Fruit fly (Drosophila melanogaster) whole organism, prepupa: ENCODE results near the gene htk.
A peak's percentile ranks its signal among the peaks of the same experiment; 100 is the strongest.

Experiments
- Blimp-1 ChIP-seq: fragments of 200-800 bp; sonication (Bioruptor generic); optimal IDR thresholded peaks from 3 replicates; lab custom pipeline; 2017; ENCODE audit warnings: missing biosample characterization, missing genetic modification characterization, mild to moderate bottlenecking, moderate library complexity, missing genetic modification reagents
- CG31627 ChIP-seq: fragments of 200-800 bp; sonication (Bioruptor generic); optimal IDR thresholded peaks from 3 replicates; lab custom pipeline; 2016; ENCODE audit warnings: missing biosample characterization, missing genetic modification characterization
- CG32006 ChIP-seq: fragments of 200-800 bp; sonication (Bioruptor generic); optimal IDR thresholded peaks from 3 replicates; lab custom pipeline; 2017; ENCODE audit warnings: missing biosample characterization, mild to moderate bottlenecking, missing genetic modification characterization
- CG34406 ChIP-seq: fragments of 200-800 bp; sonication (Bioruptor generic); optimal IDR thresholded peaks from 3 replicates; lab custom pipeline; 2016; ENCODE audit warnings: missing biosample characterization, missing genetic modification characterization
- CG3919 ChIP-seq: fragments of 200-800 bp; sonication (Bioruptor generic); optimal IDR thresholded peaks from 3 replicates; lab custom pipeline; 2016; ENCODE audit warnings: missing biosample characterization, missing genetic modification characterization
- CG6792 ChIP-seq: fragments of 200-800 bp; sonication (Bioruptor generic); optimal IDR thresholded peaks from 3 replicates; lab custom pipeline; 2016; ENCODE audit warnings: missing biosample characterization, missing genetic modification characterization
- CG7368 ChIP-seq: fragments of 200-800 bp; sonication (Bioruptor generic); optimal IDR thresholded peaks from 3 replicates; lab custom pipeline; 2016; ENCODE audit warnings: missing biosample characterization, missing genetic modification characterization
- CG8319 ChIP-seq: fragments of 200-800 bp; sonication (Bioruptor generic); optimal IDR thresholded peaks from 3 replicates; lab custom pipeline; 2016; ENCODE audit warnings: missing biosample characterization, missing genetic modification characterization
- CG8632 ChIP-seq: fragments of 200-800 bp; sonication (Bioruptor generic); optimal IDR thresholded peaks from 3 replicates; lab custom pipeline; 2016; ENCODE audit warnings: missing biosample characterization, missing genetic modification characterization
- CG9139 ChIP-seq: fragments of 200-800 bp; sonication (Bioruptor generic); optimal IDR thresholded peaks from 3 replicates; lab custom pipeline; 2017; ENCODE audit warnings: missing biosample characterization, mild to moderate bottlenecking, missing genetic modification characterization
- Eip78C ChIP-seq: fragments of 200-800 bp; sonication (Bioruptor generic); peaks from one replicate; lab custom pipeline; 2016; ENCODE audit warnings: missing biosample characterization, missing genetic modification characterization
- Eip93F ChIP-seq: fragments of 200-800 bp; sonication (Bioruptor generic); optimal IDR thresholded peaks from 2 replicates; lab custom pipeline; 2016; ENCODE audit warnings: missing biosample characterization, mild to moderate bottlenecking, missing genetic modification characterization
- Ets21C ChIP-seq: fragments of 200-800 bp; sonication (Bioruptor generic); optimal IDR thresholded peaks from 3 replicates; lab custom pipeline; 2016; ENCODE audit warnings: missing biosample characterization, missing genetic modification characterization
- Ets96B ChIP-seq: fragments of 200-800 bp; optimal IDR thresholded peaks from 2 replicates; lab custom pipeline; 2019; ENCODE audit warnings: missing biosample characterization, mild to moderate bottlenecking, missing genetic modification characterization, moderate library complexity
- Gug ChIP-seq: fragments of 200-800 bp; sonication (Bioruptor generic); IDR thresholded peaks from 2 replicates; pipeline ENCODE4 v1.3.6; 2022; ENCODE audit warnings: missing biosample characterization, missing genetic modification characterization
- Hr38 ChIP-seq: sonication (Bioruptor generic); optimal IDR thresholded peaks from 2 replicates; lab custom pipeline; 2016; ENCODE audit warnings: missing biosample characterization, missing genetic modification characterization
- Hr39 ChIP-seq: fragments of 200-800 bp; sonication (Bioruptor generic); optimal IDR thresholded peaks from 2 replicates; lab custom pipeline; 2016; ENCODE audit warnings: missing biosample characterization, missing genetic modification characterization
- Hr4 ChIP-seq: fragments of 200-800 bp; sonication (Bioruptor generic); optimal IDR thresholded peaks from 3 replicates; lab custom pipeline; 2016; ENCODE audit warnings: missing biosample characterization, missing genetic modification characterization
- Lpt ChIP-seq: fragments of 200-800 bp; sonication (Bioruptor generic); optimal IDR thresholded peaks from 3 replicates; lab custom pipeline; 2016; ENCODE audit warnings: missing biosample characterization, missing genetic modification characterization
- OdsH ChIP-seq: fragments of 200-800 bp; sonication (Bioruptor generic); optimal IDR thresholded peaks from 3 replicates; lab custom pipeline; 2016; ENCODE audit warnings: missing biosample characterization, missing genetic modification characterization
- Sox15 ChIP-seq: fragments of 200-800 bp; sonication (Bioruptor generic); optimal IDR thresholded peaks from 3 replicates; lab custom pipeline; 2016; ENCODE audit warnings: missing biosample characterization, missing genetic modification characterization
- acj6 ChIP-seq: fragments of 200-800 bp; sonication (Bioruptor generic); optimal IDR thresholded peaks from 3 replicates; lab custom pipeline; 2016; ENCODE audit warnings: missing biosample characterization, missing genetic modification characterization
- dsx ChIP-seq: fragments of 200-800 bp; optimal IDR thresholded peaks from 3 replicates; lab custom pipeline; 2019; ENCODE audit warnings: missing biosample characterization, mild to moderate bottlenecking, missing genetic modification characterization, moderate library complexity; ENCODE audit not compliant: poor library complexity, severe bottlenecking
- esn ChIP-seq: fragments of 200-800 bp; sonication (Bioruptor generic); optimal IDR thresholded peaks from 2 replicates; lab custom pipeline; 2016; ENCODE audit warnings: missing biosample characterization, mild to moderate bottlenecking, missing genetic modification characterization, moderate library complexity
- fd59A ChIP-seq: fragments of 200-800 bp; sonication (Bioruptor generic); optimal IDR thresholded peaks from 2 replicates; lab custom pipeline; 2017; ENCODE audit warnings: missing biosample characterization, mild to moderate bottlenecking, missing genetic modification characterization, missing genetic modification reagents
- fd85E ChIP-seq: fragments of 200-800 bp; sonication (Bioruptor generic); optimal IDR thresholded peaks from 3 replicates; lab custom pipeline; 2016; ENCODE audit warnings: missing biosample characterization, missing genetic modification characterization
- fkh ChIP-seq: fragments of 200-800 bp; sonication (Bioruptor generic); optimal IDR thresholded peaks from 3 replicates; lab custom pipeline; 2017; ENCODE audit warnings: missing biosample characterization, mild to moderate bottlenecking, missing genetic modification characterization, moderate library complexity
- pdm3 ChIP-seq: fragments of 200-800 bp; sonication (Bioruptor generic); optimal IDR thresholded peaks from 3 replicates; lab custom pipeline; 2016; ENCODE audit warnings: missing biosample characterization, missing genetic modification characterization
- spab ChIP-seq: fragments of 200-800 bp; sonication (Bioruptor generic); optimal IDR thresholded peaks from 2 replicates; lab custom pipeline; 2017; ENCODE audit warnings: missing biosample characterization, mild to moderate bottlenecking, missing genetic modification characterization, missing genetic modification reagents
- ss ChIP-seq, 2 experiments: fragments of 200-800 bp; sonication (Bioruptor generic); optimal IDR thresholded peaks; 2 replicates in 1 of 2; 3 replicates in 1 of 2; lab custom pipeline; 2017 to 2018; ENCODE audit warnings: mild to moderate bottlenecking in 2 of 2, missing biosample characterization in 2 of 2, missing genetic modification characterization in 2 of 2, moderate library complexity in 1 of 2
- vri ChIP-seq: fragments of 200-800 bp; sonication (Bioruptor generic); optimal IDR thresholded peaks from 3 replicates; lab custom pipeline; 2016; ENCODE audit warnings: missing biosample characterization, mild to moderate bottlenecking, missing genetic modification characterization

The htk gene

DNA sequence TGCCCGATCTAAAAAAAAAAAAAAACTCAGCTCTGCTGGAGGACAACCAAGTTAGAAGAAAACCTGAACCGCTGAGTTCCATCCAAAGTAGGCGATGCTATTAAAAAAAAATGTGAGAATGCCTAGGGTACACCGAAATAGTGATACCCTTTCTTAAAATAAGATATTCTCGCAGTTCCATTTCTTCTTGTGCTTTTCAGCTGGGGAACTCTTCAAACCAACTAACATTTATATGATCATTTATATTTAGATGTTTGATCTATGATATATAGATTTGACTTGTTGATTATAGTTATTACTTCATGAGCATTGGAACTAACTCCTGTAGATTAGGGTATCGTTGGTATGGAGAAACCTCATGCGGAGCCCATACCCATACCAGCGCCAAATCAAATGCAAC, 43.3 kb upstream of the htk start (continued):
- no peak for TF ChIP-seq Blimp-1 (GFP tag; lab: Kevin White, UChicago)
- no peak for TF ChIP-seq fd85E (GFP tag; lab: Kevin White, UChicago)
- peak; percentile 60 for TF ChIP-seq CG32006 (GFP tag; lab: Kevin White, UChicago)
- no peak for TF ChIP-seq Hr38 (GFP tag; lab: Kevin White, UChicago)
- peak; percentile 36 for TF ChIP-seq Lpt
- TF ChIP-seq acj6: peak; percentile 28
- TF ChIP-seq spab: peak; percentile 42
- peak; percentile 49 for TF ChIP-seq CG3919 (GFP tag; lab: Kevin White, UChicago)
- TF ChIP-seq Ets21C (GFP tag; lab: Kevin White, UChicago): no peak

dm6 chrX:18801293-18801692, 42.2 kb upstream of the htk start:
- no peak for TF ChIP-seq pdm3
- peak in 1 of 2 experiments; percentile 39 for TF ChIP-seq ss (GFP tag; optimal IDR thresholded peaks at IDR 0.05; lab: Kevin White, UChicago)

DNA sequence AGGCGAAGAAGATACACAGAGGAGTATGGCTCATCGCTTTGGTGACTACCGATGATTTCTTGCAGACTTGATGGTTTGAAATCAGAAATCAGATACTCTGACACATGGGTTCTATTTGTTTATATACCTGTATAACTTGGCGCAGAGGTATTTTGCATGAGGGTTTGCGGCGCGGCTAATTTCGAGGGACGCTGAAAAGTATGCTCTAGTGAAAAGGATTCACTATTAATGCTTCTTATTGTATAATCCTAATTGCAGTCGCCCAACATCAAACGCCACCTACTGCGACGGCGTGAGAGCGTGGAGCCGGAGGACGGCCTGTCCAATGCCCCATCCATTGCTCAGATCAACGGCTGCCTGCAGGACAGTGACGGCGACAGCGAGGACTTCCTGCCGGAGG, 38.4 kb upstream of the htk start:
- TF ChIP-seq CG34406 (GFP tag; lab: Kevin White, UChicago) (no peak), Gug (GFP tag; lab: Robert Waterston, UW) (no peak), Eip78C (GFP tag; lab: Kevin White, UChicago) (no peak), fd59A (GFP tag; lab: Kevin White, UChicago) (no peak), dsx (GFP tag; lab: Kevin White, UChicago) (no peak), Eip93F (GFP tag; lab: Kevin White, UChicago) (no peak), vri (GFP tag; lab: Kevin White, UChicago) (no peak)

- TF ChIP-seq OdsH (GFP tag; lab: Kevin White, UChicago) (no peak), CG6792 (GFP tag; lab: Kevin White, UChicago) (no peak)
Measured at dm6 chrX:18806365-18806764, 37.1 kb upstream of the htk start, which contains the start of gene CG7058. TSS of gene CG7058 (plus strand) at chrX:18806694.

dm6 chrX:18812111-18812510, 31.4 kb upstream of the htk start:
- TF ChIP-seq Sox15 (GFP tag; lab: Kevin White, UChicago): no peak
- TF ChIP-seq Ets96B (tag; lab: Kevin White, UChicago): no peak
- no peak for TF ChIP-seq Hr39 (GFP tag; lab: Kevin White, UChicago)
- no peak for TF ChIP-seq OdsH (GFP tag; lab: Kevin White, UChicago)
- TF ChIP-seq fd59A (GFP tag; lab: Kevin White, UChicago): no peak
- TF ChIP-seq CG32006 (GFP tag; lab: Kevin White, UChicago): no peak
- TF ChIP-seq CG31627 (GFP tag; lab: Kevin White, UChicago): no peak

- TF ChIP-seq esn (GFP tag; lab: Kevin White, UChicago) (no peak), CG9139 (GFP tag; lab: Kevin White, UChicago) (no peak)
- TF ChIP-seq, all 60 proteins: peak for 0
Measured at dm6 chrX:18813049-18813448, 30.4 kb upstream of the htk start, which contains the start of gene CG42450. TSS of gene CG42450 (plus strand) at chrX:18813297.

DNA sequence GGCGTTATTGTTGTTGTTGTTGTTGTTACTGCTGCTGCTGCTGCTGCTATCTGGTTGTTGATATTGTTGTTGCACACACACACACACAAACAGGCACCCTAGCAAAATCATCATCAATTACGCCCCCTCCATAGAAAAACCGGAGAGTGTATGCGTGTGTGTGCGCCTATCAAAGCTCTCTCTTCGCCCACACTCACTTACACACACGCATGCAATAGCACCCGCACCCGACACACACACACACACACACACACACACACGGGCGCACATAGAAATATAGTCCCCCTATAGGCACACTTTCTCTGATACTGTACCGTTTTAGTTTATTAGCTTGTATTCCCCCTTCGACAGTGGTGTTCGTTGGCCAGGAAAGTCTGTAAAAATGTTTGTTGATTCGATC, 29.1 kb upstream of the htk start:
- no peak for TF ChIP-seq CG8319
- TF ChIP-seq Hr4 (GFP tag; lab: Kevin White, UChicago): no peak
- TF ChIP-seq vri (GFP tag; lab: Kevin White, UChicago): no peak
- TF ChIP-seq dsx (GFP tag; lab: Kevin White, UChicago): no peak
- TF ChIP-seq fkh (GFP tag; lab: Kevin White, UChicago): no peak
- no peak for TF ChIP-seq CG7368 (GFP tag; lab: Kevin White, UChicago)
- TF ChIP-seq CG8632 (GFP tag; lab: Kevin White, UChicago): no peak
